Worm (Caenorhabditis elegans): ENCODE data around the gene Y40C7B.4.

DNA sequence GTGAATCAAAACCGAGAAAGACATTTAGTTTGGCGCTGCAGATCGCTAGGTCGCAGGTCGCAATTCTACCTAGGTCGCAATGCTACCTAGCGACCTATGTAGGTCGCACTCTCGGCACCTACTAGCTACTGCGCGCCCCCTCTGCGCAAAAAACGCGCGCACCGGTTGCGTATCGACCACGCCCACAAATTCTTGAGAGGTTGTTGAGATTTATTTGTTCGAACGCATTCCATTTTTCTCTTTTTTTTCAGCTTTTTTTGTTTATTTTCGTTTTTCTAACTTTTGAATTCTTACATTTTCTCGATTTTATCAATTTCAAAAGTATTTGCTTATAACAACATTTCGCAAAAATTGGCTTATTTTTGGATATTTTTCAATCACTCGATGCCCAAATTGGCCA is 45.3 kb upstream of the Y40C7B.4 start, which contains the start of gene C33E10.10:
- no peak for TF ChIP-seq sma-9 (GFP tag; optimal IDR thresholded peaks at IDR 0.05)
- TF ChIP-seq sma-9 (tag; optimal IDR thresholded peaks at IDR 0.05) = no peak
- TF ChIP-seq mab-5 (tag; optimal IDR thresholded peaks at IDR 0.05) = no peak
- TF ChIP-seq ZK546.5 (tag; optimal IDR thresholded peaks at IDR 0.05) = no peak
- TF ChIP-seq ztf-11 (tag; optimal IDR thresholded peaks at IDR 0.05) = no peak
- TF ChIP-seq ama-1 (optimal IDR thresholded peaks at IDR 0.05) = no peak
- no peak for TF ChIP-seq egl-27 (tag; optimal IDR thresholded peaks at IDR 0.05)
